Worm (Caenorhabditis elegans): ENCODE data around the gene F55G7.1.

F55G7.1 gene

ce11 chrX:11965663-11966304 is 41.6 kb downstream of the F55G7.1 start, which contains the start of gene sams-1 (continued):
- TF ChIP-seq nfya-1 (tag; optimal IDR thresholded peaks at IDR 0.05; ENCODE audit: insufficient read depth) (peak; percentile 5), ztf-4 (tag; optimal IDR thresholded peaks at IDR 0.05) (no peak), lsy-12 (tag; optimal IDR thresholded peaks at IDR 0.05) (no peak), fkh-2 (tag; optimal IDR thresholded peaks at IDR 0.05) (no peak), zag-1 (tag; optimal IDR thresholded peaks at IDR 0.05) (no peak), elt-1 (tag; optimal IDR thresholded peaks at IDR 0.05) (peak; percentile 76), nhr-237 (tag; optimal IDR thresholded peaks at IDR 0.05) (no peak), tbx-2 (tag; optimal IDR thresholded peaks at IDR 0.05) (no peak), mml-1 (tag; optimal IDR thresholded peaks at IDR 0.05) (no peak), snpc-4 (tag; optimal IDR thresholded peaks at IDR 0.05) (no peak), sea-2 (GFP tag; optimal IDR thresholded peaks at IDR 0.05) (no peak), ceh-9 (tag; optimal IDR thresholded peaks at IDR 0.05) (no peak), ama-1 (optimal IDR thresholded peaks at IDR 0.05) (peak; percentile 59), egl-5 (tag; optimal IDR thresholded peaks at IDR 0.05) (no peak), fos-1 (tag; optimal IDR thresholded peaks at IDR 0.05) (no peak), daf-12 (tag; optimal IDR thresholded peaks at IDR 0.05) (no peak), nhr-12 (tag; optimal IDR thresholded peaks at IDR 0.05) (no peak), elt-3 (tag; optimal IDR thresholded peaks at IDR 0.05) (peak in 1 of 3 experiments; percentile 29), unc-62 (GFP tag; optimal IDR thresholded peaks at IDR 0.05) (no peak), jun-1 (tag; optimal IDR thresholded peaks at IDR 0.05) (no peak), ZK546.5 (tag; optimal IDR thresholded peaks at IDR 0.05) (no peak)

- no peak for TF ChIP-seq ztf-4 (tag; optimal IDR thresholded peaks at IDR 0.05)
- no peak for TF ChIP-seq egl-5 (tag; optimal IDR thresholded peaks at IDR 0.05)
- TF ChIP-seq ceh-9 (tag; optimal IDR thresholded peaks at IDR 0.05) = no peak
- no peak for TF ChIP-seq lsy-12 (tag; optimal IDR thresholded peaks at IDR 0.05)
- no peak for TF ChIP-seq elt-3 (tag; optimal IDR thresholded peaks at IDR 0.05)
- TF ChIP-seq mml-1 (tag; optimal IDR thresholded peaks at IDR 0.05) = no peak
- TF ChIP-seq nhr-77 (tag; optimal IDR thresholded peaks at IDR 0.05) = no peak
- TF ChIP-seq nfya-1 (tag; optimal IDR thresholded peaks at IDR 0.05; ENCODE audit: insufficient read depth) = no peak
- TF ChIP-seq sea-2 (GFP tag; optimal IDR thresholded peaks at IDR 0.05) = no peak
- no peak for TF ChIP-seq jun-1 (tag; optimal IDR thresholded peaks at IDR 0.05)
- TF ChIP-seq nhr-76 (tag; optimal IDR thresholded peaks at IDR 0.05) = no peak
These were observed 42.8 kb downstream of the F55G7.1 start for ce11 chrX:11967034-11967433.

ce11 chrX:11968024-11968598 is 43.9 kb downstream of the F55G7.1 start:
- TF ChIP-seq eor-1 (tag; optimal IDR thresholded peaks at IDR 0.05) (no peak), nhr-11 (tag; optimal IDR thresholded peaks at IDR 0.05) (no peak), pqm-1 (tag; optimal IDR thresholded peaks at IDR 0.05) (peak; percentile 52), pha-4 (tag; optimal IDR thresholded peaks at IDR 0.05) (peak; percentile 17), R02D3.7 (tag; optimal IDR thresholded peaks at IDR 0.05) (no peak), skn-1 (tag; optimal IDR thresholded peaks at IDR 0.05) (no peak), ceh-16 (tag; optimal IDR thresholded peaks at IDR 0.05) (no peak), lin-15B (tag; optimal IDR thresholded peaks at IDR 0.05) (no peak), nhr-12 (tag; optimal IDR thresholded peaks at IDR 0.05) (no peak), egl-27 (tag; optimal IDR thresholded peaks at IDR 0.05) (no peak), elt-1 (tag; optimal IDR thresholded peaks at IDR 0.05) (no peak), nhr-67 (tag; optimal IDR thresholded peaks at IDR 0.05) (no peak), elt-2 (tag; optimal IDR thresholded peaks at IDR 0.05) (peak; percentile 91), ama-1 (optimal IDR thresholded peaks at IDR 0.05) (peak; percentile 37), ztf-4 (tag; optimal IDR thresholded peaks at IDR 0.05) (no peak), nhr-43 (tag; optimal IDR thresholded peaks at IDR 0.05; ENCODE audit: poor library complexity, severe bottlenecking) (peak; percentile 52)

ce11 chrX:11969085-11969484 is 44.9 kb downstream of the F55G7.1 start:
- no peak for TF ChIP-seq pqm-1 (tag; optimal IDR thresholded peaks at IDR 0.05)
- TF ChIP-seq daf-12 (tag; optimal IDR thresholded peaks at IDR 0.05) = no peak
- TF ChIP-seq nhr-11 (tag; optimal IDR thresholded peaks at IDR 0.05) = no peak
- TF ChIP-seq mml-1 (tag; optimal IDR thresholded peaks at IDR 0.05) = no peak
- no peak for TF ChIP-seq lin-15B (tag; optimal IDR thresholded peaks at IDR 0.05)
